Worm (Caenorhabditis elegans): Measurements from ENCODE around the gene enee-1.

enee-1 gene

DNA sequence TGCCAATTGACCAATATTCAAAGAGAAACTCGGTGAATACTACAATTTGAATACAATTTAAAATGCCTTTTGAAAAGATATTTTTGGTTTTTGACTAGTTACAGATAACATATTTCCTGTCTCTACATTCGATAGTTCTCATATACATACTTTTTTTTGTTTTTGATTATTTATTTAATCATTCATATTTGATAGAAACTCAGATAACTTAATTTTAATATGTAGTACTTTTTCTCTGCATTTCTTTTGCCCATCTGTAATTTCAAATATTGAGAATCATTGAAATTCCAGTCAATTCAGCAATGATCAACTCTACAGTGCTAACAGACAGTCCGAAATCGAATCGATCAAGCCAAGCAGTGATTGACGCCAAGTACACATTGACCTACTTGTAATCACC lies 36.5 kb downstream of the enee-1 start, which contains the start of gene C23H3.2:
C23H3.2 (plus strand) TSS at position 301 of the 400 bp plus-strand sequence.
- TF ChIP-seq athp-1 (tag; optimal IDR thresholded peaks at IDR 0.05) (no peak), T26A5.8 (tag; optimal IDR thresholded peaks at IDR 0.05) (no peak), ceh-27 (GFP tag; optimal IDR thresholded peaks at IDR 0.05) (no peak), tlf-1 (GFP tag; optimal IDR thresholded peaks at IDR 0.05) (no peak), mel-28 (tag; optimal IDR thresholded peaks at IDR 0.05; ENCODE audit: borderline replicate concordance) (no peak), ztf-6 (GFP tag; IDR thresholded peaks at IDR 0.05) (no peak), sea-2 (GFP tag; IDR thresholded peaks at IDR 0.05) (no peak), let-607 (tag; optimal IDR thresholded peaks at IDR 0.05) (no peak), ztf-22 (GFP tag; optimal IDR thresholded peaks at IDR 0.05) (no peak), dpff-1 (tag; optimal IDR thresholded peaks at IDR 0.05) (no peak), D2030.7 (GFP tag; IDR thresholded peaks at IDR 0.05) (no peak), tbx-9 (tag; optimal IDR thresholded peaks at IDR 0.05; ENCODE audit: borderline replicate concordance) (no peak), nfyb-1 (GFP tag; IDR thresholded peaks at IDR 0.05) (no peak), C06A6.2 (GFP tag; conservative IDR thresholded peaks at IDR 0.05) (no peak)

DNA sequence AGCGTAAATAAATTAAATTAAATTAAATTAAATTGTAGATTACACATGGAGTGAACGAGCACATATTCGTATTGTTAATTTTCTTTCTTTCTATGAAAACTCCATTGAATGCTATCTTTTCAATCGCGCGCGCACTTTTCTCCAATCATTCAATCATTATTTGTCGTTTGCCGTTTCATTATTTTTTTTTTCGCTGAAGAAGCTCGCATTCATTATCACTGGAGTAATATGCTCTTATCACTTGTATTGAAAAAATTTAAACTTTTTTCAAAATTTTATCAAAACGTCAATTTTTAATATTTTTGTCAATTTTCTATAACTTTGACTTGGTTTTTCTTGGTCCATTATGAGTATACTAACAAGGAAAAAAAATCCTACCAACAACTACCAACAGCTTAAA lies 41.0 kb downstream of the enee-1 start:
- TF ChIP-seq egl-44 (GFP tag; IDR thresholded peaks at IDR 0.05) = no peak
- TF ChIP-seq nhr-80 (tag; optimal IDR thresholded peaks at IDR 0.05) = peak; percentile 61

DNA sequence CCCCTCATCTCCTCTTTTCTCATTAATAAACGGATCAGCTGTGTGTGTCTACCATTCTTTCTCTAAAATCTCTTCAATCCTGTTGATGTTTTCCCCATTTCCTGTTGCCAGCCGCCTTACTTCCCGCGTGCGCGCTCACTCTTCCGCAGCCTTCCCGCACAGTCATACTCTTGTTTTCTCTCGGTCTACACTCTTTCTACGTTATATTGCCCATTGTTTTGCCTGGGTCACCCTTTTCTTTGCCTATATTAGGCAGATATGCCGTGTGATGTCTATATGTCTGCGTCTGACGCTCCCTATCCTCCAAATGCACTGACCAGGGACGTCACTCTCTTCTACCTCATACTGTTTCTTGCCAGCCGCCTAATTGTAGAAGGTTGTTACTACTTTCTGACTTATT lies 41.9 kb downstream of the enee-1 start:
- peak; percentile 34 for TF ChIP-seq attf-5 (GFP tag; optimal IDR thresholded peaks at IDR 0.05)
- TF ChIP-seq madf-3 (GFP tag; IDR thresholded peaks at IDR 0.05) = 0 out of 2 replicates have a peak, but pooled peaks have one; percentile 34
- peak; percentile 44; the same call in 1 of the 2 replicates for TF ChIP-seq dox-1 (GFP tag; IDR thresholded peaks at IDR 0.05)
- peak; percentile 3 for TF ChIP-seq nhr-80 (tag; optimal IDR thresholded peaks at IDR 0.05)
- TF ChIP-seq D2030.7 (GFP tag; IDR thresholded peaks at IDR 0.05) = peak; percentile 47; the same call in 1 of the 2 replicates
- peak; percentile 71; the same call in 1 of the 2 replicates for TF ChIP-seq hmg-1.2 (GFP tag; IDR thresholded peaks at IDR 0.05)
- no peak for TF ChIP-seq lin-35 (GFP tag; optimal IDR thresholded peaks at IDR 0.05)
- TF ChIP-seq repo-1 (tag; optimal IDR thresholded peaks at IDR 0.05) = no peak
- TF ChIP-seq madf-6 (GFP tag; IDR thresholded peaks at IDR 0.05) = peak; percentile 39; the same call in 1 of the 2 replicates
- TF ChIP-seq efl-1 (GFP tag; optimal IDR thresholded peaks at IDR 0.05) = peak; percentile 51
- TF ChIP-seq ceh-27 (GFP tag; optimal IDR thresholded peaks at IDR 0.05) = peak; percentile 0
- TF ChIP-seq cebp-1 (GFP tag; IDR thresholded peaks at IDR 0.05) = no peak
- peak; percentile 38 for TF ChIP-seq cebp-1 (tag; optimal IDR thresholded peaks at IDR 0.05)
- TF ChIP-seq lin-26 (GFP tag; IDR thresholded peaks at IDR 0.05) = peak; percentile 67; the same call in 1 of the 2 replicates
- TF ChIP-seq mcd-1 (GFP tag; IDR thresholded peaks at IDR 0.05) = no peak
- TF ChIP-seq lin-54 (GFP tag; optimal IDR thresholded peaks at IDR 0.05) = no peak

DNA sequence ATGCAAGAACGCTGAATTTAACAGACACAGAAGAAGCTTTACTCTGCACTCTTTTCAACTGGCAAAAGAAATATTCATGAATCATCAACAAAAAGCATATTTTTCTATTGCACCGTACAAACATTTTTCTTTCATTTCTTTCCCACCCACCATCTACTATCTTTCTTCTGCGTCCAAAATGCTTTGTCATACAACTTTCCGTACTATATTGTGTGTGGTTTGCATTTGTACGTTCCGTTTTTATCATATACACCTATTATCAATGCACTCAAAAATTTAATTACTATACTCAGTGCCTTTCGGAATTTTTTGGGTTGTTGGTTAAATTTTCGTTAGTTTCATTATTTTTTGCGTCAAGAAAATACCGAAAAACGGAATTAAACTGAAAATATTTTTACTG lies 43.2 kb downstream of the enee-1 start:
- TF ChIP-seq mxl-1 (tag; optimal IDR thresholded peaks at IDR 0.05) (no peak), D2030.7 (GFP tag; IDR thresholded peaks at IDR 0.05) (no peak), F33H1.4 (GFP tag; IDR thresholded peaks at IDR 0.05) (no peak), nhr-179 (tag; optimal IDR thresholded peaks at IDR 0.05) (no peak), snpc-1.1 (tag; optimal IDR thresholded peaks at IDR 0.05; ENCODE audit: insufficient read depth) (no peak)

DNA sequence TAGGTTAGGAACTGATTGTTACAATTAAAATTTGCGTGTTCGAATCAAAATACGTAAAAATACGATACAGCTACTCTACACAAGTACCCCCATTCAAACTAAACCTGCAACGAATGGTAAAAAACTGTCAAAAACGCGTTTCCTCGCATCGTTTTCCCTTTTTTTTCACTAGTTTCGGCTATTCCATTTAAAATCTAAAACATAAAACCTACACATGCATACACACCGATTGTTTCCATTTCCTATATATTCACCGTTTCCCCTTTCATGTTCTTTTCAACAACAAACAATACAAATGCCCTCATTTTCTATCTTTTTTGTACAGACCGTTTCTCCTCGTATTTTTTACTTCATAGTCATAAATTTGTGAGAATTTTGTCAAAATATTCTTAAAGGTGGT lies 44.3 kb downstream of the enee-1 start:
- TF ChIP-seq Y79H2A.3 (GFP tag; conservative IDR thresholded peaks at IDR 0.05) (no peak), cebp-2 (GFP tag; IDR thresholded peaks at IDR 0.05) (no peak), fkh-3 (tag; optimal IDR thresholded peaks at IDR 0.05) (no peak), tbx-9 (tag; optimal IDR thresholded peaks at IDR 0.05; ENCODE audit: borderline replicate concordance) (no peak), nfyb-1 (GFP tag; IDR thresholded peaks at IDR 0.05) (no peak), unc-130 (GFP tag; optimal IDR thresholded peaks at IDR 0.05) (no peak), lin-54 (GFP tag; optimal IDR thresholded peaks at IDR 0.05) (no peak)

Measured in whole organism, young adult.